Fruit fly (Drosophila melanogaster) whole organism, prepupa: ENCODE data around the gene eIF4E4.

Source experiments
- CG11294 ChIP-seq: fragments of 200-800 bp; sonication (Bioruptor generic); IDR thresholded peaks from 2 replicates; pipeline ENCODE4 v1.3.6; 2022; ENCODE audit warnings: missing biosample characterization, missing genetic modification characterization
- CG11902 ChIP-seq: fragments of 200-800 bp; sonication (Bioruptor generic); optimal IDR thresholded peaks from 3 replicates; lab custom pipeline; 2016; ENCODE audit warnings: missing biosample characterization, missing genetic modification characterization
- CG15336 ChIP-seq: fragments of 200-800 bp; sonication (Bioruptor generic); IDR thresholded peaks from 2 replicates; pipeline ENCODE4 v1.3.6; 2022; ENCODE audit warnings: missing biosample characterization, missing genetic modification characterization
- CG1621 ChIP-seq: fragments of 200-800 bp; sonication (Bioruptor generic); optimal IDR thresholded peaks from 3 replicates; lab custom pipeline; 2018; ENCODE audit warnings: missing biosample characterization, mild to moderate bottlenecking, missing genetic modification characterization
- CG3032 ChIP-seq: fragments of 200-800 bp; optimal IDR thresholded peaks from 2 replicates; lab custom pipeline; 2019; ENCODE audit warnings: missing biosample characterization, mild to moderate bottlenecking, missing genetic modification characterization, moderate library complexity
- CG31627 ChIP-seq: fragments of 200-800 bp; sonication (Bioruptor generic); optimal IDR thresholded peaks from 3 replicates; lab custom pipeline; 2016; ENCODE audit warnings: missing biosample characterization, missing genetic modification characterization
- CG32006 ChIP-seq: fragments of 200-800 bp; sonication (Bioruptor generic); optimal IDR thresholded peaks from 3 replicates; lab custom pipeline; 2017; ENCODE audit warnings: missing biosample characterization, mild to moderate bottlenecking, missing genetic modification characterization
- CG34406 ChIP-seq: fragments of 200-800 bp; sonication (Bioruptor generic); optimal IDR thresholded peaks from 3 replicates; lab custom pipeline; 2016; ENCODE audit warnings: missing biosample characterization, missing genetic modification characterization
- CG3919 ChIP-seq: fragments of 200-800 bp; sonication (Bioruptor generic); optimal IDR thresholded peaks from 3 replicates; lab custom pipeline; 2016; ENCODE audit warnings: missing biosample characterization, missing genetic modification characterization
- CG6163 ChIP-seq: fragments of 200-800 bp; sonication (Bioruptor generic); IDR thresholded peaks from 3 replicates; pipeline ENCODE4 v1.3.6; 2022; ENCODE audit warnings: missing biosample characterization, missing genetic modification characterization
- CG6276 ChIP-seq: fragments of 200-800 bp; sonication (Bioruptor generic); optimal IDR thresholded peaks from 2 replicates; lab custom pipeline; 2017; ENCODE audit warnings: missing biosample characterization, mild to moderate bottlenecking, missing genetic modification characterization
- CG6808 ChIP-seq: fragments of 200-800 bp; sonication (Bioruptor generic); optimal IDR thresholded peaks from 3 replicates; lab custom pipeline; 2017; ENCODE audit warnings: missing biosample characterization, missing genetic modification characterization, mild to moderate bottlenecking, moderate library complexity, missing genetic modification reagents
- CG7368 ChIP-seq: fragments of 200-800 bp; sonication (Bioruptor generic); optimal IDR thresholded peaks from 3 replicates; lab custom pipeline; 2016; ENCODE audit warnings: missing biosample characterization, missing genetic modification characterization
- CG8119 ChIP-seq: fragments of 200-800 bp; sonication (Bioruptor generic); IDR thresholded peaks from 3 replicates; pipeline ENCODE4 v1.3.6; 2022; ENCODE audit warnings: missing biosample characterization, missing genetic modification characterization
- CG8319 ChIP-seq: fragments of 200-800 bp; sonication (Bioruptor generic); optimal IDR thresholded peaks from 3 replicates; lab custom pipeline; 2016; ENCODE audit warnings: missing biosample characterization, missing genetic modification characterization
- Eip75B ChIP-seq: fragments of 200-800 bp; sonication (Bioruptor generic); optimal IDR thresholded peaks from 3 replicates; lab custom pipeline; 2016; ENCODE audit warnings: missing biosample characterization, missing genetic modification characterization
- Ets96B ChIP-seq: fragments of 200-800 bp; optimal IDR thresholded peaks from 2 replicates; lab custom pipeline; 2019; ENCODE audit warnings: missing biosample characterization, mild to moderate bottlenecking, missing genetic modification characterization, moderate library complexity
- Hr4 ChIP-seq: fragments of 200-800 bp; sonication (Bioruptor generic); optimal IDR thresholded peaks from 3 replicates; lab custom pipeline; 2016; ENCODE audit warnings: missing biosample characterization, missing genetic modification characterization
- OdsH ChIP-seq: fragments of 200-800 bp; sonication (Bioruptor generic); optimal IDR thresholded peaks from 3 replicates; lab custom pipeline; 2016; ENCODE audit warnings: missing biosample characterization, missing genetic modification characterization
- Sox102F ChIP-seq: fragments of 200-800 bp; sonication (Bioruptor generic); optimal IDR thresholded peaks from 2 replicates; lab custom pipeline; 2016; ENCODE audit warnings: missing biosample characterization, mild to moderate bottlenecking, missing genetic modification characterization
- Sox15 ChIP-seq: fragments of 200-800 bp; sonication (Bioruptor generic); optimal IDR thresholded peaks from 3 replicates; lab custom pipeline; 2016; ENCODE audit warnings: missing biosample characterization, missing genetic modification characterization
- achi ChIP-seq: fragments of 200-800 bp; sonication (Bioruptor generic); optimal IDR thresholded peaks from 3 replicates; lab custom pipeline; 2016; ENCODE audit warnings: missing biosample characterization, missing genetic modification characterization
- acj6 ChIP-seq: fragments of 200-800 bp; sonication (Bioruptor generic); optimal IDR thresholded peaks from 3 replicates; lab custom pipeline; 2016; ENCODE audit warnings: missing biosample characterization, missing genetic modification characterization
- cyc ChIP-seq: fragments of 200-800 bp; sonication (Bioruptor generic); optimal IDR thresholded peaks from 3 replicates; lab custom pipeline; 2016; ENCODE audit warnings: missing biosample characterization, missing genetic modification characterization
- eg ChIP-seq: fragments of 200-800 bp; sonication (Bioruptor generic); IDR thresholded peaks from 3 replicates; pipeline ENCODE4 v1.3.6; 2022; ENCODE audit warnings: missing biosample characterization, missing genetic modification characterization
- fd85E ChIP-seq: fragments of 200-800 bp; sonication (Bioruptor generic); optimal IDR thresholded peaks from 3 replicates; lab custom pipeline; 2016; ENCODE audit warnings: missing biosample characterization, missing genetic modification characterization
- pdm3 ChIP-seq: fragments of 200-800 bp; sonication (Bioruptor generic); optimal IDR thresholded peaks from 3 replicates; lab custom pipeline; 2016; ENCODE audit warnings: missing biosample characterization, missing genetic modification characterization
- ss ChIP-seq, 2 experiments: fragments of 200-800 bp; sonication (Bioruptor generic); optimal IDR thresholded peaks; 2 replicates in 1 of 2; 3 replicates in 1 of 2; lab custom pipeline; 2017 to 2018; ENCODE audit warnings: mild to moderate bottlenecking in 2 of 2, missing biosample characterization in 2 of 2, missing genetic modification characterization in 2 of 2, moderate library complexity in 1 of 2
- svp ChIP-seq: fragments of 200-800 bp; sonication (Bioruptor generic); peaks from one replicate; lab custom pipeline; 2016; ENCODE audit warnings: missing biosample characterization, missing genetic modification characterization
- topi ChIP-seq: fragments of 200-800 bp; sonication (Bioruptor generic); optimal IDR thresholded peaks from 3 replicates; lab custom pipeline; 2016; ENCODE audit warnings: missing biosample characterization, missing genetic modification characterization

Gene eIF4E4

DNA sequence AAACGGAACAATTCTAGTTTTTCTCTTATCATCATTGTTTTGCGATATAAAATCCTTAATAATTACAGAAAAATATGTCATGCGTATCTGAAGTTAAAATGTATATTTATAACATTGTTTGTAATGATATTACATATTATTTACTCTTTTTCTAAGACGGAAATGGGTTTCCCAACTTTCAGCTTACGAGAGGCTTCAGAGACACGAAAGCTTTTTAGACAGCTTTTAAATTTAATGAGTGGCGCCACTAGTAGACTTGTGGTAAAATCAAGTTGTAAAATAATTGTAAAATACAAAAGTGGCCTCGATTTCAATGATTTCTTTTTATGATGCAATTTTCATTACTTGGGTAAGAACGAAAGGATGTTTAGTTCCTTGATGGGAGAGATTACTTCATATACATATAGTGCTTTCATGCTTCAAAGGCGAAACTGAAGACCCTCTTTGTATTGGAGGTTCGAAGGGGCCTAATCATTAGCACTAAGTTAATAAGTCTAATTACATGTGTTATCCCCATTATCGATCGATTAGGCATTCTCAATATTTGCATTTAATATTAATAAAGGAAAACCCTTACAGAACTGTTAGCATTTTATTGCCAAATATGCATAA lies 43.7 kb upstream of the eIF4E4 start (continued):
- TF ChIP-seq Ets96B (tag; lab: Kevin White, UChicago) (no peak), CG15336 (GFP tag; lab: Robert Waterston, UW) (no peak), pdm3 (GFP tag; lab: Kevin White, UChicago) (peak; percentile 77), achi (GFP tag; lab: Kevin White, UChicago) (peak; percentile 54), CG3032 (tag; lab: Kevin White, UChicago) (no peak), Sox102F (peak; percentile 40), Hr4 (GFP tag; lab: Kevin White, UChicago) (peak; percentile 21), Eip75B (GFP tag; lab: Kevin White, UChicago) (peak; percentile 81), CG1621 (no peak), CG3919 (GFP tag; lab: Kevin White, UChicago) (peak; percentile 82), CG6808 (GFP tag; lab: Kevin White, UChicago) (peak; percentile 55), CG34406 (GFP tag; lab: Kevin White, UChicago) (peak; percentile 67), ss (GFP tag; optimal IDR thresholded peaks at IDR 0.05; lab: Kevin White, UChicago) (peak in 1 of 2 experiments; percentile 26), cyc (GFP tag; lab: Kevin White, UChicago) (peak; percentile 74), CG7368 (GFP tag; lab: Kevin White, UChicago) (peak; percentile 80)

- TF ChIP-seq OdsH (GFP tag; lab: Kevin White, UChicago) (no peak), CG8319 (GFP tag; lab: Kevin White, UChicago) (no peak), CG31627 (no peak), Sox15 (no peak), topi (GFP tag; lab: Kevin White, UChicago) (no peak)
Observed at dm6 chr3L:6706723-6707591, 41.5 kb upstream of the eIF4E4 start.

DNA sequence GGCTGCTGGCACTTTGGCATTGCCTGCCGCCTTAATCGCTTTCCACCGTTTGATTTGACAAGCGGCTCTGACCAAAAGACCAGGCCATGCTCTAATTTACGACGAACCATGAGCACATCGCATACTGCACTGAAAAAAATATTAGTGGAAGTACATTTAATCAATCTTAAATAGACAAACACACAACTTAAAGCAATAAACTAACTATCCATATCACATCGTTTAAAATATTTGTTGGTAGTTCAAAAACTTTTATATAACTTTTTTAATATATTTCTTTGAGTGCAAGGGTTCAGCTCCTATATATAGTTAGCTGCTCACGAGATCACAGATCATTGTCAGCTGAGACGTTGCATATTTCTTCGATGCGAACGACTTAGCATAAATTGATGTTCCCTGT lies 40.4 kb upstream of the eIF4E4 start:
- TF ChIP-seq Ets96B (tag; lab: Kevin White, UChicago) = no peak
- peak; percentile 15 for TF ChIP-seq CG32006 (GFP tag; lab: Kevin White, UChicago)
- 0 out of 3 replicates have a peak, but pooled peaks have one; percentile 19 for TF ChIP-seq eg
- TF ChIP-seq CG11294 (GFP tag; lab: Robert Waterston, UW) = no peak
- peak; percentile 24 for TF ChIP-seq Hr4 (GFP tag; lab: Kevin White, UChicago)
- peak; percentile 41 for TF ChIP-seq svp (GFP tag; lab: Kevin White, UChicago)
- peak; percentile 45; the same call in 1 of the 3 replicates for TF ChIP-seq CG6163 (GFP tag; lab: Robert Waterston, UW)
- no peak for TF ChIP-seq CG11902 (GFP tag; lab: Kevin White, UChicago)

dm6 chr3L:6704468-6705056 lies 39.1 kb upstream of the eIF4E4 start, which contains the start of gene CG8519:
Gene CG8519, plus strand, starts transcription at chr3L:6704860.
- TF ChIP-seq CG3032 (tag; lab: Kevin White, UChicago) (no peak), CG6276 (GFP tag; lab: Kevin White, UChicago) (peak; percentile 1), CG15336 (GFP tag; lab: Robert Waterston, UW) (peak; percentile 56), acj6 (GFP tag; lab: Kevin White, UChicago) (no peak), Ets96B (tag; lab: Kevin White, UChicago) (no peak), CG8119 (GFP tag; lab: Robert Waterston, UW) (peak; percentile 59; the same call in 2 of the 3 replicates), eg (peak; percentile 79), fd85E (GFP tag; lab: Kevin White, UChicago) (no peak)
